Fruit fly (Drosophila melanogaster): ENCODE data around the gene Mp.

dm6 chr3L:6981109-6981741 lies 17.4 kb upstream of the Mp start:
- TF ChIP-seq pan (optimal IDR thresholded peaks at IDR 0.05) (no peak), Dfd (GFP tag; optimal IDR thresholded peaks at IDR 0.05) (no peak), h (GFP tag; optimal IDR thresholded peaks at IDR 0.05) (no peak), woc (GFP tag; optimal IDR thresholded peaks at IDR 0.05) (no peak)
